Fruit fly (Drosophila melanogaster) whole organism, prepupa: Measurements from ENCODE around the gene CG13358.

Experiments used
- Blimp-1 ChIP-seq: fragments of 200-800 bp; sonication (Bioruptor generic); optimal IDR thresholded peaks from 3 replicates; lab custom pipeline; 2017; ENCODE audit warnings: missing biosample characterization, missing genetic modification characterization, mild to moderate bottlenecking, moderate library complexity, missing genetic modification reagents
- CG10631 ChIP-seq: fragments of 200-800 bp; sonication (Bioruptor generic); optimal IDR thresholded peaks from 2 replicates; lab custom pipeline; 2016; ENCODE audit warnings: missing biosample characterization, missing genetic modification characterization
- CG10669 ChIP-seq: fragments of 200-800 bp; sonication (Bioruptor generic); optimal IDR thresholded peaks from 3 replicates; lab custom pipeline; 2018; ENCODE audit warnings: missing biosample characterization, mild to moderate bottlenecking, missing genetic modification characterization, moderate library complexity
- CG11762 ChIP-seq: fragments of 200-800 bp; sonication (Bioruptor generic); optimal IDR thresholded peaks from 3 replicates; lab custom pipeline; 2016; ENCODE audit warnings: missing biosample characterization, missing genetic modification characterization; ENCODE audit not compliant: insufficient read depth
- CG11902 ChIP-seq: fragments of 200-800 bp; sonication (Bioruptor generic); optimal IDR thresholded peaks from 3 replicates; lab custom pipeline; 2016; ENCODE audit warnings: missing biosample characterization, missing genetic modification characterization
- CG15336 ChIP-seq: fragments of 200-800 bp; sonication (Bioruptor generic); IDR thresholded peaks from 2 replicates; pipeline ENCODE4 v1.3.6; 2022; ENCODE audit warnings: missing biosample characterization, missing genetic modification characterization
- CG1621 ChIP-seq: fragments of 200-800 bp; sonication (Bioruptor generic); optimal IDR thresholded peaks from 3 replicates; lab custom pipeline; 2018; ENCODE audit warnings: missing biosample characterization, mild to moderate bottlenecking, missing genetic modification characterization
- CG16779 ChIP-seq: fragments of 200-800 bp; sonication (Bioruptor generic); optimal IDR thresholded peaks from 3 replicates; lab custom pipeline; 2017; ENCODE audit warnings: missing biosample characterization, mild to moderate bottlenecking, missing genetic modification characterization
- CG31627 ChIP-seq: fragments of 200-800 bp; sonication (Bioruptor generic); optimal IDR thresholded peaks from 3 replicates; lab custom pipeline; 2016; ENCODE audit warnings: missing biosample characterization, missing genetic modification characterization
- CG32006 ChIP-seq: fragments of 200-800 bp; sonication (Bioruptor generic); optimal IDR thresholded peaks from 3 replicates; lab custom pipeline; 2017; ENCODE audit warnings: missing biosample characterization, mild to moderate bottlenecking, missing genetic modification characterization
- CG34406 ChIP-seq: fragments of 200-800 bp; sonication (Bioruptor generic); optimal IDR thresholded peaks from 3 replicates; lab custom pipeline; 2016; ENCODE audit warnings: missing biosample characterization, missing genetic modification characterization
- CG3919 ChIP-seq: fragments of 200-800 bp; sonication (Bioruptor generic); optimal IDR thresholded peaks from 3 replicates; lab custom pipeline; 2016; ENCODE audit warnings: missing biosample characterization, missing genetic modification characterization
- CG4318 ChIP-seq: fragments of 200-800 bp; sonication (Bioruptor generic); optimal IDR thresholded peaks from 3 replicates; lab custom pipeline; 2017; ENCODE audit warnings: missing biosample characterization, mild to moderate bottlenecking, missing genetic modification characterization
- CG6276 ChIP-seq: fragments of 200-800 bp; sonication (Bioruptor generic); optimal IDR thresholded peaks from 2 replicates; lab custom pipeline; 2017; ENCODE audit warnings: missing biosample characterization, mild to moderate bottlenecking, missing genetic modification characterization
- CG6792 ChIP-seq: fragments of 200-800 bp; sonication (Bioruptor generic); optimal IDR thresholded peaks from 3 replicates; lab custom pipeline; 2016; ENCODE audit warnings: missing biosample characterization, missing genetic modification characterization
- CG6854 ChIP-seq: fragments of 200-800 bp; sonication (Bioruptor generic); optimal IDR thresholded peaks from 2 replicates; lab custom pipeline; 2017; ENCODE audit warnings: missing biosample characterization, mild to moderate bottlenecking, missing genetic modification characterization
- CG7368 ChIP-seq: fragments of 200-800 bp; sonication (Bioruptor generic); optimal IDR thresholded peaks from 3 replicates; lab custom pipeline; 2016; ENCODE audit warnings: missing biosample characterization, missing genetic modification characterization
- CG8119 ChIP-seq: fragments of 200-800 bp; sonication (Bioruptor generic); IDR thresholded peaks from 3 replicates; pipeline ENCODE4 v1.3.6; 2022; ENCODE audit warnings: missing biosample characterization, missing genetic modification characterization
- CG8319 ChIP-seq: fragments of 200-800 bp; sonication (Bioruptor generic); optimal IDR thresholded peaks from 3 replicates; lab custom pipeline; 2016; ENCODE audit warnings: missing biosample characterization, missing genetic modification characterization
- CG8632 ChIP-seq: fragments of 200-800 bp; sonication (Bioruptor generic); optimal IDR thresholded peaks from 3 replicates; lab custom pipeline; 2016; ENCODE audit warnings: missing biosample characterization, missing genetic modification characterization
- Eip75B ChIP-seq: fragments of 200-800 bp; sonication (Bioruptor generic); optimal IDR thresholded peaks from 3 replicates; lab custom pipeline; 2016; ENCODE audit warnings: missing biosample characterization, missing genetic modification characterization
- Eip78C ChIP-seq: fragments of 200-800 bp; sonication (Bioruptor generic); peaks from one replicate; lab custom pipeline; 2016; ENCODE audit warnings: missing biosample characterization, missing genetic modification characterization
- Ets96B ChIP-seq: fragments of 200-800 bp; optimal IDR thresholded peaks from 2 replicates; lab custom pipeline; 2019; ENCODE audit warnings: missing biosample characterization, mild to moderate bottlenecking, missing genetic modification characterization, moderate library complexity
- Hr38 ChIP-seq: sonication (Bioruptor generic); optimal IDR thresholded peaks from 2 replicates; lab custom pipeline; 2016; ENCODE audit warnings: missing biosample characterization, missing genetic modification characterization
- Hr39 ChIP-seq: fragments of 200-800 bp; sonication (Bioruptor generic); optimal IDR thresholded peaks from 2 replicates; lab custom pipeline; 2016; ENCODE audit warnings: missing biosample characterization, missing genetic modification characterization
- Hr4 ChIP-seq: fragments of 200-800 bp; sonication (Bioruptor generic); optimal IDR thresholded peaks from 3 replicates; lab custom pipeline; 2016; ENCODE audit warnings: missing biosample characterization, missing genetic modification characterization
- Lpt ChIP-seq: fragments of 200-800 bp; sonication (Bioruptor generic); optimal IDR thresholded peaks from 3 replicates; lab custom pipeline; 2016; ENCODE audit warnings: missing biosample characterization, missing genetic modification characterization
- Met ChIP-seq: fragments of 200-800 bp; sonication (Bioruptor generic); optimal IDR thresholded peaks from 3 replicates; lab custom pipeline; 2016; ENCODE audit warnings: missing biosample characterization, missing genetic modification characterization
- OdsH ChIP-seq: fragments of 200-800 bp; sonication (Bioruptor generic); optimal IDR thresholded peaks from 3 replicates; lab custom pipeline; 2016; ENCODE audit warnings: missing biosample characterization, missing genetic modification characterization
- Smox ChIP-seq: fragments of 200-800 bp; sonication (Bioruptor generic); optimal IDR thresholded peaks from 3 replicates; lab custom pipeline; 2016; ENCODE audit warnings: missing biosample characterization, missing genetic modification characterization
- Sox102F ChIP-seq: fragments of 200-800 bp; sonication (Bioruptor generic); optimal IDR thresholded peaks from 2 replicates; lab custom pipeline; 2016; ENCODE audit warnings: missing biosample characterization, mild to moderate bottlenecking, missing genetic modification characterization
- Sox14 ChIP-seq: fragments of 200-800 bp; sonication (Bioruptor generic); optimal IDR thresholded peaks from 3 replicates; lab custom pipeline; 2016; ENCODE audit warnings: missing biosample characterization, missing genetic modification characterization
- Sox15 ChIP-seq: fragments of 200-800 bp; sonication (Bioruptor generic); optimal IDR thresholded peaks from 3 replicates; lab custom pipeline; 2016; ENCODE audit warnings: missing biosample characterization, missing genetic modification characterization
- achi ChIP-seq: fragments of 200-800 bp; sonication (Bioruptor generic); optimal IDR thresholded peaks from 3 replicates; lab custom pipeline; 2016; ENCODE audit warnings: missing biosample characterization, missing genetic modification characterization
- acj6 ChIP-seq: fragments of 200-800 bp; sonication (Bioruptor generic); optimal IDR thresholded peaks from 3 replicates; lab custom pipeline; 2016; ENCODE audit warnings: missing biosample characterization, missing genetic modification characterization
- cyc ChIP-seq: fragments of 200-800 bp; sonication (Bioruptor generic); optimal IDR thresholded peaks from 3 replicates; lab custom pipeline; 2016; ENCODE audit warnings: missing biosample characterization, missing genetic modification characterization
- dac ChIP-seq: fragments of 200-800 bp; sonication (Bioruptor generic); optimal IDR thresholded peaks from 2 replicates; lab custom pipeline; 2017; ENCODE audit warnings: missing biosample characterization, mild to moderate bottlenecking, missing genetic modification characterization
- dsx ChIP-seq: fragments of 200-800 bp; optimal IDR thresholded peaks from 3 replicates; lab custom pipeline; 2019; ENCODE audit warnings: missing biosample characterization, mild to moderate bottlenecking, missing genetic modification characterization, moderate library complexity; ENCODE audit not compliant: poor library complexity, severe bottlenecking
- eg ChIP-seq: fragments of 200-800 bp; sonication (Bioruptor generic); IDR thresholded peaks from 3 replicates; pipeline ENCODE4 v1.3.6; 2022; ENCODE audit warnings: missing biosample characterization, missing genetic modification characterization
- esn ChIP-seq: fragments of 200-800 bp; sonication (Bioruptor generic); optimal IDR thresholded peaks from 2 replicates; lab custom pipeline; 2016; ENCODE audit warnings: missing biosample characterization, mild to moderate bottlenecking, missing genetic modification characterization, moderate library complexity
- fd59A ChIP-seq: fragments of 200-800 bp; sonication (Bioruptor generic); optimal IDR thresholded peaks from 2 replicates; lab custom pipeline; 2017; ENCODE audit warnings: missing biosample characterization, mild to moderate bottlenecking, missing genetic modification characterization, missing genetic modification reagents
- fd85E ChIP-seq: fragments of 200-800 bp; sonication (Bioruptor generic); optimal IDR thresholded peaks from 3 replicates; lab custom pipeline; 2016; ENCODE audit warnings: missing biosample characterization, missing genetic modification characterization
- fkh ChIP-seq: fragments of 200-800 bp; sonication (Bioruptor generic); optimal IDR thresholded peaks from 3 replicates; lab custom pipeline; 2017; ENCODE audit warnings: missing biosample characterization, mild to moderate bottlenecking, missing genetic modification characterization, moderate library complexity
- net ChIP-seq: fragments of 200-800 bp; sonication (Bioruptor generic); optimal IDR thresholded peaks from 3 replicates; lab custom pipeline; 2016; ENCODE audit warnings: missing biosample characterization, missing genetic modification characterization
- pdm3 ChIP-seq: fragments of 200-800 bp; sonication (Bioruptor generic); optimal IDR thresholded peaks from 3 replicates; lab custom pipeline; 2016; ENCODE audit warnings: missing biosample characterization, missing genetic modification characterization
- salr ChIP-seq, 2 experiments: fragments of 200-800 bp; sonication (Bioruptor generic); optimal IDR thresholded peaks; 3 replicates each; lab custom pipeline; 2016 to 2018; ENCODE audit warnings: missing biosample characterization in 2 of 2, missing genetic modification characterization in 2 of 2, mild to moderate bottlenecking in 1 of 2
- spab ChIP-seq: fragments of 200-800 bp; sonication (Bioruptor generic); optimal IDR thresholded peaks from 2 replicates; lab custom pipeline; 2017; ENCODE audit warnings: missing biosample characterization, mild to moderate bottlenecking, missing genetic modification characterization, missing genetic modification reagents
- ss ChIP-seq, 2 experiments: fragments of 200-800 bp; sonication (Bioruptor generic); optimal IDR thresholded peaks; 2 replicates in 1 of 2; 3 replicates in 1 of 2; lab custom pipeline; 2017 to 2018; ENCODE audit warnings: mild to moderate bottlenecking in 2 of 2, missing biosample characterization in 2 of 2, missing genetic modification characterization in 2 of 2, moderate library complexity in 1 of 2
- svp ChIP-seq: fragments of 200-800 bp; sonication (Bioruptor generic); peaks from one replicate; lab custom pipeline; 2016; ENCODE audit warnings: missing biosample characterization, missing genetic modification characterization
- topi ChIP-seq: fragments of 200-800 bp; sonication (Bioruptor generic); optimal IDR thresholded peaks from 3 replicates; lab custom pipeline; 2016; ENCODE audit warnings: missing biosample characterization, missing genetic modification characterization
- vri ChIP-seq: fragments of 200-800 bp; sonication (Bioruptor generic); optimal IDR thresholded peaks from 3 replicates; lab custom pipeline; 2016; ENCODE audit warnings: missing biosample characterization, mild to moderate bottlenecking, missing genetic modification characterization

The CG13358 gene

dm6 chrX:755642-756332 lies 48.9 kb downstream of the CG13358 start:
- peak; percentile 69 for TF ChIP-seq fd85E (GFP tag; lab: Kevin White, UChicago)
- TF ChIP-seq Lpt (GFP tag; lab: Kevin White, UChicago), result peak; percentile 88
- peak; percentile 83 for TF ChIP-seq Ets96B
- peak; percentile 82 for TF ChIP-seq achi
- peak; percentile 82 for TF ChIP-seq acj6
- peak; percentile 83 for TF ChIP-seq esn (GFP tag; lab: Kevin White, UChicago)
- peak; percentile 85 for TF ChIP-seq Sox102F
- TF ChIP-seq CG1621, result peak; percentile 79
- peak; percentile 65 for TF ChIP-seq Sox15
- TF ChIP-seq fkh, result peak; percentile 52
- peak; percentile 94 for TF ChIP-seq Sox14 (GFP tag; lab: Kevin White, UChicago)
- TF ChIP-seq Hr39, result peak; percentile 84
- TF ChIP-seq CG15336 (GFP tag; lab: Robert Waterston, UW), result peak; percentile 91
- TF ChIP-seq CG8632, result peak; percentile 78
- peak; percentile 77 for TF ChIP-seq Smox
- TF ChIP-seq CG7368 (GFP tag; lab: Kevin White, UChicago), result peak; percentile 83
- TF ChIP-seq net (GFP tag; lab: Kevin White, UChicago), result peak; percentile 90
- TF ChIP-seq Eip75B (GFP tag; lab: Kevin White, UChicago), result peak; percentile 90
- peak; percentile 91 for TF ChIP-seq CG32006 (GFP tag; lab: Kevin White, UChicago)
- TF ChIP-seq Hr38 (GFP tag; lab: Kevin White, UChicago), result peak; percentile 60
- TF ChIP-seq CG16779 (tag; lab: Kevin White, UChicago), result peak; percentile 78
- TF ChIP-seq pdm3 (GFP tag; lab: Kevin White, UChicago), result peak; percentile 91
- TF ChIP-seq Hr4 (GFP tag; lab: Kevin White, UChicago), result peak; percentile 91
- peak; percentile 83 for TF ChIP-seq CG6792 (GFP tag; lab: Kevin White, UChicago)
- TF ChIP-seq dac (GFP tag; lab: Kevin White, UChicago), result peak; percentile 74
- peak; percentile 62 to 65 for TF ChIP-seq salr (GFP tag; optimal IDR thresholded peaks at IDR 0.05; lab: Kevin White, UChicago)
- TF ChIP-seq CG6276 (GFP tag; lab: Kevin White, UChicago), result peak; percentile 91
- TF ChIP-seq CG4318 (GFP tag; lab: Kevin White, UChicago), result peak; percentile 81
- TF ChIP-seq Blimp-1 (GFP tag; lab: Kevin White, UChicago), result peak; percentile 10
- peak; percentile 48 for TF ChIP-seq CG8319 (GFP tag; lab: Kevin White, UChicago)
- TF ChIP-seq ss (GFP tag; optimal IDR thresholded peaks at IDR 0.05; lab: Kevin White, UChicago), result peak; percentile 84
- peak; percentile 88 for TF ChIP-seq Met (GFP tag; lab: Kevin White, UChicago)
- TF ChIP-seq cyc, result peak; percentile 84
- TF ChIP-seq CG6854 (GFP tag; lab: Kevin White, UChicago), result no peak
- TF ChIP-seq OdsH (GFP tag; lab: Kevin White, UChicago), result peak; percentile 88
- peak; percentile 84 for TF ChIP-seq CG11762 (GFP tag; lab: Kevin White, UChicago)
- TF ChIP-seq dsx (GFP tag; lab: Kevin White, UChicago), result peak; percentile 79
- TF ChIP-seq fd59A (GFP tag; lab: Kevin White, UChicago), result peak; percentile 68
- peak; percentile 64 for TF ChIP-seq CG11902 (GFP tag; lab: Kevin White, UChicago)
- TF ChIP-seq CG34406 (GFP tag; lab: Kevin White, UChicago), result peak; percentile 71
- TF ChIP-seq spab (GFP tag; lab: Kevin White, UChicago), result peak; percentile 71
- TF ChIP-seq CG10669, result peak; percentile 86
- TF ChIP-seq CG31627 (GFP tag; lab: Kevin White, UChicago), result peak; percentile 80
- peak; percentile 93 for TF ChIP-seq svp (GFP tag; lab: Kevin White, UChicago)
- TF ChIP-seq CG3919, result peak; percentile 88
- peak; percentile 97 for TF ChIP-seq Eip78C (GFP tag; lab: Kevin White, UChicago)
- TF ChIP-seq topi (GFP tag; lab: Kevin White, UChicago), result peak; percentile 81
- TF ChIP-seq eg (GFP tag; lab: Robert Waterston, UW), result peak; percentile 95
- TF ChIP-seq CG8119 (GFP tag; lab: Robert Waterston, UW), result peak; percentile 92
- TF ChIP-seq CG10631 (GFP tag; lab: Kevin White, UChicago), result peak; percentile 89
- TF ChIP-seq vri (GFP tag; lab: Kevin White, UChicago), result peak; percentile 96
